Fruit fly (Drosophila melanogaster) whole organism, embryonic: ENCODE results near the gene Dredd.
A peak's percentile ranks its signal among the peaks of the same experiment; 100 is the strongest.

Experiments
- B-H2 ChIP-seq: fragments of 200-800 bp; sonication (Bioruptor generic); optimal IDR thresholded peaks from 2 replicates; lab custom pipeline; 2018; ENCODE audit warnings: missing biosample characterization, mild to moderate bottlenecking, missing genetic modification characterization
- Bdp1 ChIP-seq: fragments of 200-800 bp; sonication (Bioruptor generic); optimal IDR thresholded peaks from 3 replicates; lab custom pipeline; 2016; ENCODE audit warnings: missing biosample characterization, missing genetic modification characterization
- CG11504 ChIP-seq: fragments of 200-800 bp; sonication (Bioruptor generic); optimal IDR thresholded peaks from 3 replicates; lab custom pipeline; 2019; ENCODE audit warnings: missing biosample characterization, mild to moderate bottlenecking, missing genetic modification characterization, moderate library complexity
- CG14667 ChIP-seq: fragments of 200-800 bp; sonication (Bioruptor generic); IDR thresholded peaks from 2 replicates; pipeline ENCODE4 v1.3.6; 2022; ENCODE audit warnings: missing biosample characterization, missing genetic modification characterization
- CG15011 ChIP-seq: fragments of 200-800 bp; sonication (Bioruptor generic); optimal IDR thresholded peaks from 3 replicates; lab custom pipeline; 2018; ENCODE audit warnings: missing biosample characterization, mild to moderate bottlenecking, missing genetic modification characterization
- CG15073 ChIP-seq: fragments of 200-800 bp; sonication (Bioruptor generic); optimal IDR thresholded peaks from 2 replicates; lab custom pipeline; 2016; ENCODE audit warnings: missing biosample characterization, missing genetic modification characterization
- CG17359 ChIP-seq: fragments of 200-800 bp; sonication (Bioruptor generic); optimal IDR thresholded peaks from 3 replicates; lab custom pipeline; 2018; ENCODE audit warnings: missing biosample characterization, mild to moderate bottlenecking, missing genetic modification characterization, moderate library complexity
- CG17912 ChIP-seq: fragments of 200-800 bp; sonication (Bioruptor generic); optimal IDR thresholded peaks from 2 replicates; lab custom pipeline; 2018; ENCODE audit warnings: missing biosample characterization, mild to moderate bottlenecking, missing genetic modification characterization
- CG2116 ChIP-seq: fragments of 200-800 bp; sonication (Bioruptor generic); optimal IDR thresholded peaks from 3 replicates; lab custom pipeline; 2018; ENCODE audit warnings: missing biosample characterization, mild to moderate bottlenecking, missing genetic modification characterization
- CG3726 ChIP-seq: fragments of 200-800 bp; sonication (Bioruptor generic); IDR thresholded peaks from 3 replicates; pipeline ENCODE4, ENCODE4 v1.3.6; 2022; ENCODE audit warnings: missing biosample characterization, missing genetic modification characterization
- CG4404 ChIP-seq: fragments of 200-800 bp; sonication (Bioruptor generic); IDR thresholded peaks from 2 replicates; pipeline ENCODE4 v1.3.6; 2022; ENCODE audit warnings: missing biosample characterization, missing genetic modification characterization
- CG6683 ChIP-seq: fragments of 200-800 bp; sonication (Bioruptor generic); optimal IDR thresholded peaks from 2 replicates; lab custom pipeline; 2017; ENCODE audit warnings: missing biosample characterization, mild to moderate bottlenecking, missing genetic modification characterization, missing genetic modification reagents
- CG7372 ChIP-seq: fragments of 200-800 bp; sonication (Bioruptor generic); IDR thresholded peaks from 2 replicates; pipeline ENCODE4 v1.3.6; 2022; ENCODE audit warnings: missing biosample characterization, missing genetic modification characterization
- CG8089 ChIP-seq: fragments of 200-800 bp; sonication (Bioruptor generic); optimal IDR thresholded peaks from 3 replicates; lab custom pipeline; 2016; ENCODE audit warnings: missing biosample characterization, missing genetic modification characterization
- CG9876 ChIP-seq: fragments of 200-800 bp; sonication (Bioruptor generic); optimal IDR thresholded peaks from 2 replicates; lab custom pipeline; 2016; ENCODE audit warnings: missing biosample characterization, missing genetic modification characterization
- CTCF ChIP-seq: fragments of 200-800 bp; sonication (Bioruptor generic); optimal IDR thresholded peaks from 2 replicates; lab custom pipeline; 2017; ENCODE audit warnings: missing biosample characterization, mild to moderate bottlenecking, missing genetic modification characterization, moderate library complexity
- Chrac-16 ChIP-seq: fragments of 200-800 bp; sonication (Bioruptor generic); optimal IDR thresholded peaks from 3 replicates; lab custom pipeline; 2016; ENCODE audit warnings: missing biosample characterization, missing genetic modification characterization
- D19A ChIP-seq: fragments of 200-800 bp; optimal IDR thresholded peaks from 3 replicates; lab custom pipeline; 2019; ENCODE audit warnings: missing biosample characterization, mild to moderate bottlenecking, missing genetic modification characterization, moderate library complexity
- Doc3 ChIP-seq: fragments of 200-800 bp; sonication (Bioruptor generic); IDR thresholded peaks from 3 replicates; pipeline ENCODE4 v1.3.6; 2022; ENCODE audit warnings: missing biosample characterization, missing genetic modification characterization; ENCODE audit not compliant: partially characterized antibody
- Dref ChIP-seq: fragments of 200-800 bp; sonication (Bioruptor generic); IDR thresholded peaks from 2 replicates; pipeline ENCODE4 v1.3.6; 2022; ENCODE audit warnings: missing biosample characterization, missing genetic modification characterization
- Hmr ChIP-seq: fragments of 200-800 bp; sonication (Bioruptor generic); optimal IDR thresholded peaks from 3 replicates; lab custom pipeline; 2017; ENCODE audit warnings: mild to moderate bottlenecking, missing biosample characterization, missing genetic modification reagents, missing genetic modification characterization
- Hmx ChIP-seq: fragments of 200-800 bp; sonication (Bioruptor generic); optimal IDR thresholded peaks from 2 replicates; lab custom pipeline; 2016; ENCODE audit warnings: missing biosample characterization, missing genetic modification characterization
- Hr78 ChIP-seq, 2 experiments: fragments of 200-800 bp in 1 of 2; fragments of >200 bp in 1 of 2; sonication (Bioruptor generic) in 1 of 2; optimal IDR thresholded peaks; 2 replicates each; lab custom pipeline; 2017 to 2019; ENCODE audit warnings: missing biosample characterization in 2 of 2, missing genetic modification characterization in 2 of 2, mild to moderate bottlenecking in 1 of 2, moderate library complexity in 1 of 2
- Neu2 ChIP-seq: fragments of 200-800 bp; sonication (Bioruptor generic); optimal IDR thresholded peaks from 3 replicates; lab custom pipeline; 2016; ENCODE audit warnings: missing biosample characterization, missing genetic modification characterization, borderline replicate concordance
- Poxn ChIP-seq: fragments of 200-800 bp; sonication (Bioruptor generic); IDR thresholded peaks from 2 replicates; pipeline ENCODE4 v1.3.6; 2022; ENCODE audit warnings: missing biosample characterization, missing genetic modification characterization
- TFAM ChIP-seq: fragments of 200-800 bp; sonication (Bioruptor generic); optimal IDR thresholded peaks from 2 replicates; lab custom pipeline; 2017; ENCODE audit warnings: missing biosample characterization, missing genetic modification characterization, inconsistent platforms
- Trl ChIP-seq, 3 experiments: fragments of >200 bp in 2 of 3; fragments of 200-800 bp in 1 of 3; sonication (Bioruptor generic) in 1 of 3; optimal IDR thresholded peaks; 2 replicates in 1 of 3; 3 replicates in 2 of 3; lab custom pipeline; 2016 to 2017; ENCODE audit warnings: missing biosample characterization in 1 of 3, missing genetic modification characterization in 1 of 3
- ap ChIP-seq: fragments of 200-800 bp; sonication (Bioruptor generic); IDR thresholded peaks from 2 replicates; pipeline ENCODE4 v1.3.6; 2022; ENCODE audit warnings: missing biosample characterization, missing genetic modification characterization
- ash1 ChIP-seq: fragments of 200-800 bp; sonication (Bioruptor generic); optimal IDR thresholded peaks from 2 replicates; lab custom pipeline; 2018; ENCODE audit warnings: missing biosample characterization, mild to moderate bottlenecking, missing genetic modification characterization
- chm ChIP-seq: fragments of 200-800 bp; sonication (Bioruptor generic); IDR thresholded peaks from 2 replicates; pipeline ENCODE4 v1.3.6; 2022; ENCODE audit warnings: missing biosample characterization, missing genetic modification characterization
- crc ChIP-seq: fragments of 200-800 bp; sonication (Bioruptor generic); optimal IDR thresholded peaks from 2 replicates; lab custom pipeline; 2016; ENCODE audit warnings: missing biosample characterization, missing genetic modification characterization
- dan ChIP-seq: fragments of 200-800 bp; sonication (Bioruptor generic); IDR thresholded peaks from 2 replicates; pipeline ENCODE4 v1.3.6; 2022; ENCODE audit warnings: missing biosample characterization, missing genetic modification characterization
- dm ChIP-seq: fragments of 200-800 bp; sonication (Bioruptor generic); optimal IDR thresholded peaks from 3 replicates; lab custom pipeline; 2016; ENCODE audit warnings: missing biosample characterization, missing genetic modification characterization
- dysf ChIP-seq: fragments of 200-800 bp; sonication (Bioruptor generic); IDR thresholded peaks from 3 replicates; pipeline ENCODE4 v1.3.6; 2022; ENCODE audit warnings: missing biosample characterization, missing genetic modification characterization
- esg ChIP-seq: fragments of 200-800 bp; sonication (Bioruptor generic); conservative IDR thresholded peaks from 2 replicates; pipeline ENCODE4 v1.3.6; 2022; ENCODE audit warnings: missing biosample characterization, missing genetic modification characterization
- eve ChIP-seq, 2 experiments: fragments of >200 bp; optimal IDR thresholded peaks; 2 replicates each; lab custom pipeline; 2017; ENCODE audit warnings: missing biosample characterization in 2 of 2, missing genetic modification characterization in 2 of 2
- ewg ChIP-seq: fragments of 200-800 bp; sonication (Bioruptor generic); optimal IDR thresholded peaks from 3 replicates; lab custom pipeline; 2017; ENCODE audit warnings: mild to moderate bottlenecking, missing biosample characterization, missing genetic modification reagents, missing genetic modification characterization
- exex ChIP-seq: fragments of 200-800 bp; sonication (Bioruptor generic); optimal IDR thresholded peaks from 4 replicates; lab custom pipeline; 2018; ENCODE audit warnings: missing biosample characterization, mild to moderate bottlenecking, missing genetic modification characterization, moderate library complexity
- fd102C ChIP-seq: fragments of 200-800 bp; sonication (Bioruptor generic); optimal IDR thresholded peaks from 2 replicates; lab custom pipeline; 2018; ENCODE audit warnings: missing biosample characterization, mild to moderate bottlenecking, missing genetic modification characterization, moderate library complexity
- fru ChIP-seq: fragments of >200 bp; optimal IDR thresholded peaks from 2 replicates; lab custom pipeline; 2017
- grau ChIP-seq: fragments of 200-800 bp; optimal IDR thresholded peaks from 3 replicates; lab custom pipeline; 2019; ENCODE audit warnings: missing biosample characterization, mild to moderate bottlenecking, missing genetic modification characterization, moderate library complexity
- jing ChIP-seq: fragments of 200-800 bp; sonication (Bioruptor generic); optimal IDR thresholded peaks from 2 replicates; lab custom pipeline; 2018; ENCODE audit warnings: missing biosample characterization, mild to moderate bottlenecking, missing genetic modification characterization
- p53 ChIP-seq: fragments of 200-800 bp; sonication (Bioruptor generic); optimal IDR thresholded peaks from 2 replicates; lab custom pipeline; 2016; ENCODE audit warnings: missing biosample characterization, missing genetic modification characterization
- peb ChIP-seq: fragments of 200-800 bp; sonication (Bioruptor generic); IDR thresholded peaks from 2 replicates; pipeline ENCODE4 v1.3.6; 2022; ENCODE audit warnings: missing biosample characterization, missing genetic modification characterization
- pfk ChIP-seq: fragments of 200-800 bp; sonication (Bioruptor generic); optimal IDR thresholded peaks from 2 replicates; lab custom pipeline; 2018; ENCODE audit warnings: missing biosample characterization, mild to moderate bottlenecking, missing genetic modification characterization, moderate library complexity
- pum ChIP-seq: fragments of 200-800 bp; sonication (Bioruptor generic); optimal IDR thresholded peaks from 2 replicates; lab custom pipeline; 2016; ENCODE audit warnings: missing biosample characterization, missing genetic modification characterization
- ro ChIP-seq: fragments of 200-800 bp; sonication (Bioruptor generic); IDR thresholded peaks from 2 replicates; pipeline ENCODE4 v1.3.6; 2022; ENCODE audit warnings: missing biosample characterization, missing genetic modification characterization
- sisA ChIP-seq: fragments of 200-800 bp; sonication (Bioruptor generic); IDR thresholded peaks from 2 replicates; pipeline ENCODE4 v1.3.6; 2022; ENCODE audit warnings: missing biosample characterization, missing genetic modification characterization
- slp2 ChIP-seq: fragments of 200-800 bp; sonication (Bioruptor generic); optimal IDR thresholded peaks from 2 replicates; lab custom pipeline; 2016; ENCODE audit warnings: missing biosample characterization, missing genetic modification characterization
- tin ChIP-seq: fragments of 200-800 bp; sonication (Bioruptor generic); optimal IDR thresholded peaks from 3 replicates; lab custom pipeline; 2016; ENCODE audit warnings: missing biosample characterization, missing genetic modification characterization
- trh ChIP-seq: fragments of 200-800 bp; sonication (Bioruptor generic); optimal IDR thresholded peaks from 2 replicates; lab custom pipeline; 2016; ENCODE audit warnings: missing biosample characterization, missing genetic modification characterization
- usp ChIP-seq: fragments of >200 bp; optimal IDR thresholded peaks from 2 replicates; lab custom pipeline; 2017; ENCODE audit warnings: missing biosample characterization, missing genetic modification characterization
- yki ChIP-seq: fragments of >200 bp; optimal IDR thresholded peaks from 3 replicates; lab custom pipeline; 2018

Dredd gene

dm6 chrX:621132-621555, 14.2 kb downstream of the Dredd start, which contains the start of the genes CG13365 and Vsp37A (continued):
- TF ChIP-seq TFAM (GFP tag; lab: Kevin White, UChicago), result no peak
- peak; percentile 41 for TF ChIP-seq Chrac-16
- TF ChIP-seq slp2, result no peak
- no peak for TF ChIP-seq D19A (tag; lab: Kevin White, UChicago)
- no peak for TF ChIP-seq Poxn (GFP tag; lab: Robert Waterston, UW)
- TF ChIP-seq CG15011 (GFP tag; lab: Kevin White, UChicago), result no peak
- TF ChIP-seq ewg (GFP tag; lab: Kevin White, UChicago), result peak; percentile 7
- TF ChIP-seq Doc3 (GFP tag; lab: Robert Waterston, UW), result no peak
- peak; percentile 11 for TF ChIP-seq trh (GFP tag; lab: Kevin White, UChicago)
- no peak for TF ChIP-seq p53 (GFP tag; lab: Kevin White, UChicago)
- TF ChIP-seq jing (GFP tag; lab: Kevin White, UChicago), result no peak
- TF ChIP-seq CG11504 (tag; lab: Kevin White, UChicago), result peak; percentile 51
- no peak for TF ChIP-seq CG3726
- TF ChIP-seq ash1 (GFP tag; lab: Kevin White, UChicago), result no peak
- TF ChIP-seq grau, result peak; percentile 48
- no peak for TF ChIP-seq Trl (optimal IDR thresholded peaks at IDR 0.05; lab: Kevin White, UChicago)
- TF ChIP-seq Trl (GFP tag; optimal IDR thresholded peaks at IDR 0.05; lab: Kevin White, UChicago), result peak; percentile 59
- TF ChIP-seq fru (lab: Kevin White, UChicago), result no peak
- no peak for TF ChIP-seq usp (GFP tag; lab: Kevin White, UChicago)
- TF ChIP-seq sisA (GFP tag; lab: Robert Waterston, UW), result 0 out of 2 replicates have a peak, but pooled peaks have one; percentile 13
- peak; percentile 39 for TF ChIP-seq dm (GFP tag; lab: Kevin White, UChicago)
- no peak for TF ChIP-seq CG15073 (GFP tag; lab: Kevin White, UChicago)
- peak; percentile 37 for TF ChIP-seq pum (GFP tag; lab: Kevin White, UChicago)
- TF ChIP-seq exex (tag; lab: Kevin White, UChicago), result peak; percentile 21
- no peak for TF ChIP-seq ap (GFP tag; lab: Robert Waterston, UW)
- TF ChIP-seq Neu2 (GFP tag; lab: Kevin White, UChicago), result peak; percentile 8
- no peak for TF ChIP-seq CG7372 (GFP tag; lab: Robert Waterston, UW)
- TF ChIP-seq Hmx (GFP tag; lab: Kevin White, UChicago), result no peak
- no peak for TF ChIP-seq pfk (GFP tag; lab: Kevin White, UChicago)
- no peak for TF ChIP-seq Hr78 (GFP tag; optimal IDR thresholded peaks at IDR 0.05; lab: Kevin White, UChicago)
- TF ChIP-seq CTCF (GFP tag; lab: Kevin White, UChicago), result peak; percentile 34
- TF ChIP-seq CG2116 (GFP tag; lab: Kevin White, UChicago), result peak; percentile 39
- no peak for TF ChIP-seq CG17912
- TF ChIP-seq eve (GFP tag; optimal IDR thresholded peaks at IDR 0.05; lab: Kevin White, UChicago), result no peak
- no peak for TF ChIP-seq esg
- peak; percentile 25; the same call in 1 of the 2 replicates for TF ChIP-seq chm (GFP tag; lab: Robert Waterston, UW)
- TF ChIP-seq Dref (GFP tag; lab: Robert Waterston, UW), result peak; percentile 25; the same call in 1 of the 2 replicates
- TF ChIP-seq ro (GFP tag; lab: Robert Waterston, UW), result no peak
- no peak for TF ChIP-seq yki (lab: Kevin White, UChicago)
- TF ChIP-seq CG6683 (GFP tag; lab: Kevin White, UChicago), result no peak
- no peak for TF ChIP-seq fd102C (GFP tag; lab: Kevin White, UChicago)
- peak; percentile 29; the same call in 1 of the 2 replicates for TF ChIP-seq CG4404 (GFP tag; lab: Robert Waterston, UW)
- peak; percentile 31 for TF ChIP-seq CG17359 (tag; lab: Kevin White, UChicago)
- peak; percentile 36 for TF ChIP-seq tin (GFP tag; lab: Kevin White, UChicago)
- TF ChIP-seq crc, result no peak
- TF ChIP-seq B-H2 (GFP tag; lab: Kevin White, UChicago), result peak; percentile 41
- peak; percentile 47 for TF ChIP-seq Hmr (GFP tag; lab: Kevin White, UChicago)
- no peak; the same call in 2 of the 3 replicates for TF ChIP-seq dysf
- no peak for TF ChIP-seq peb (GFP tag; lab: Robert Waterston, UW)
- TF ChIP-seq CG8089 (GFP tag; lab: Kevin White, UChicago), result peak; percentile 14
- peak; percentile 40 for TF ChIP-seq Bdp1 (GFP tag; lab: Kevin White, UChicago)
- peak; percentile 47 for TF ChIP-seq CG9876
- no peak for TF ChIP-seq dan (GFP tag; lab: Robert Waterston, UW)
- TF ChIP-seq CG14667, result no peak
